Fruit fly (Drosophila melanogaster) whole organism, prepupa: Measurements from ENCODE around the gene niki.

ENCODE experiments used
- CG10631 ChIP-seq: fragments of 200-800 bp; sonication (Bioruptor generic); optimal IDR thresholded peaks from 2 replicates; lab custom pipeline; 2016; ENCODE audit warnings: missing biosample characterization, missing genetic modification characterization
- CG10669 ChIP-seq: fragments of 200-800 bp; sonication (Bioruptor generic); optimal IDR thresholded peaks from 3 replicates; lab custom pipeline; 2018; ENCODE audit warnings: missing biosample characterization, mild to moderate bottlenecking, missing genetic modification characterization, moderate library complexity
- CG11294 ChIP-seq: fragments of 200-800 bp; sonication (Bioruptor generic); IDR thresholded peaks from 2 replicates; pipeline ENCODE4 v1.3.6; 2022; ENCODE audit warnings: missing biosample characterization, missing genetic modification characterization
- CG11762 ChIP-seq: fragments of 200-800 bp; sonication (Bioruptor generic); optimal IDR thresholded peaks from 3 replicates; lab custom pipeline; 2016; ENCODE audit warnings: missing biosample characterization, missing genetic modification characterization; ENCODE audit not compliant: insufficient read depth
- CG11902 ChIP-seq: fragments of 200-800 bp; sonication (Bioruptor generic); optimal IDR thresholded peaks from 3 replicates; lab custom pipeline; 2016; ENCODE audit warnings: missing biosample characterization, missing genetic modification characterization
- CG16779 ChIP-seq: fragments of 200-800 bp; sonication (Bioruptor generic); optimal IDR thresholded peaks from 3 replicates; lab custom pipeline; 2017; ENCODE audit warnings: missing biosample characterization, mild to moderate bottlenecking, missing genetic modification characterization
- CG3032 ChIP-seq: fragments of 200-800 bp; optimal IDR thresholded peaks from 2 replicates; lab custom pipeline; 2019; ENCODE audit warnings: missing biosample characterization, mild to moderate bottlenecking, missing genetic modification characterization, moderate library complexity
- CG32006 ChIP-seq: fragments of 200-800 bp; sonication (Bioruptor generic); optimal IDR thresholded peaks from 3 replicates; lab custom pipeline; 2017; ENCODE audit warnings: missing biosample characterization, mild to moderate bottlenecking, missing genetic modification characterization
- CG34406 ChIP-seq: fragments of 200-800 bp; sonication (Bioruptor generic); optimal IDR thresholded peaks from 3 replicates; lab custom pipeline; 2016; ENCODE audit warnings: missing biosample characterization, missing genetic modification characterization
- CG3919 ChIP-seq: fragments of 200-800 bp; sonication (Bioruptor generic); optimal IDR thresholded peaks from 3 replicates; lab custom pipeline; 2016; ENCODE audit warnings: missing biosample characterization, missing genetic modification characterization
- CG4318 ChIP-seq: fragments of 200-800 bp; sonication (Bioruptor generic); optimal IDR thresholded peaks from 3 replicates; lab custom pipeline; 2017; ENCODE audit warnings: missing biosample characterization, mild to moderate bottlenecking, missing genetic modification characterization
- CG6163 ChIP-seq: fragments of 200-800 bp; sonication (Bioruptor generic); IDR thresholded peaks from 3 replicates; pipeline ENCODE4 v1.3.6; 2022; ENCODE audit warnings: missing biosample characterization, missing genetic modification characterization
- CG6276 ChIP-seq: fragments of 200-800 bp; sonication (Bioruptor generic); optimal IDR thresholded peaks from 2 replicates; lab custom pipeline; 2017; ENCODE audit warnings: missing biosample characterization, mild to moderate bottlenecking, missing genetic modification characterization
- CG6792 ChIP-seq: fragments of 200-800 bp; sonication (Bioruptor generic); optimal IDR thresholded peaks from 3 replicates; lab custom pipeline; 2016; ENCODE audit warnings: missing biosample characterization, missing genetic modification characterization
- CG6808 ChIP-seq: fragments of 200-800 bp; sonication (Bioruptor generic); optimal IDR thresholded peaks from 3 replicates; lab custom pipeline; 2017; ENCODE audit warnings: missing biosample characterization, missing genetic modification characterization, mild to moderate bottlenecking, moderate library complexity, missing genetic modification reagents
- CG6854 ChIP-seq: fragments of 200-800 bp; sonication (Bioruptor generic); optimal IDR thresholded peaks from 2 replicates; lab custom pipeline; 2017; ENCODE audit warnings: missing biosample characterization, mild to moderate bottlenecking, missing genetic modification characterization
- CG8319 ChIP-seq: fragments of 200-800 bp; sonication (Bioruptor generic); optimal IDR thresholded peaks from 3 replicates; lab custom pipeline; 2016; ENCODE audit warnings: missing biosample characterization, missing genetic modification characterization
- CG9139 ChIP-seq: fragments of 200-800 bp; sonication (Bioruptor generic); optimal IDR thresholded peaks from 3 replicates; lab custom pipeline; 2017; ENCODE audit warnings: missing biosample characterization, mild to moderate bottlenecking, missing genetic modification characterization
- Eip78C ChIP-seq: fragments of 200-800 bp; sonication (Bioruptor generic); peaks from one replicate; lab custom pipeline; 2016; ENCODE audit warnings: missing biosample characterization, missing genetic modification characterization
- Eip93F ChIP-seq: fragments of 200-800 bp; sonication (Bioruptor generic); optimal IDR thresholded peaks from 2 replicates; lab custom pipeline; 2016; ENCODE audit warnings: missing biosample characterization, mild to moderate bottlenecking, missing genetic modification characterization
- Ets21C ChIP-seq: fragments of 200-800 bp; sonication (Bioruptor generic); optimal IDR thresholded peaks from 3 replicates; lab custom pipeline; 2016; ENCODE audit warnings: missing biosample characterization, missing genetic modification characterization
- Gug ChIP-seq: fragments of 200-800 bp; sonication (Bioruptor generic); IDR thresholded peaks from 2 replicates; pipeline ENCODE4 v1.3.6; 2022; ENCODE audit warnings: missing biosample characterization, missing genetic modification characterization
- Hr38 ChIP-seq: sonication (Bioruptor generic); optimal IDR thresholded peaks from 2 replicates; lab custom pipeline; 2016; ENCODE audit warnings: missing biosample characterization, missing genetic modification characterization
- Hr4 ChIP-seq: fragments of 200-800 bp; sonication (Bioruptor generic); optimal IDR thresholded peaks from 3 replicates; lab custom pipeline; 2016; ENCODE audit warnings: missing biosample characterization, missing genetic modification characterization
- Lpt ChIP-seq: fragments of 200-800 bp; sonication (Bioruptor generic); optimal IDR thresholded peaks from 3 replicates; lab custom pipeline; 2016; ENCODE audit warnings: missing biosample characterization, missing genetic modification characterization
- Met ChIP-seq: fragments of 200-800 bp; sonication (Bioruptor generic); optimal IDR thresholded peaks from 3 replicates; lab custom pipeline; 2016; ENCODE audit warnings: missing biosample characterization, missing genetic modification characterization
- OdsH ChIP-seq: fragments of 200-800 bp; sonication (Bioruptor generic); optimal IDR thresholded peaks from 3 replicates; lab custom pipeline; 2016; ENCODE audit warnings: missing biosample characterization, missing genetic modification characterization
- Sox102F ChIP-seq: fragments of 200-800 bp; sonication (Bioruptor generic); optimal IDR thresholded peaks from 2 replicates; lab custom pipeline; 2016; ENCODE audit warnings: missing biosample characterization, mild to moderate bottlenecking, missing genetic modification characterization
- achi ChIP-seq: fragments of 200-800 bp; sonication (Bioruptor generic); optimal IDR thresholded peaks from 3 replicates; lab custom pipeline; 2016; ENCODE audit warnings: missing biosample characterization, missing genetic modification characterization
- acj6 ChIP-seq: fragments of 200-800 bp; sonication (Bioruptor generic); optimal IDR thresholded peaks from 3 replicates; lab custom pipeline; 2016; ENCODE audit warnings: missing biosample characterization, missing genetic modification characterization
- cyc ChIP-seq: fragments of 200-800 bp; sonication (Bioruptor generic); optimal IDR thresholded peaks from 3 replicates; lab custom pipeline; 2016; ENCODE audit warnings: missing biosample characterization, missing genetic modification characterization
- dac ChIP-seq: fragments of 200-800 bp; sonication (Bioruptor generic); optimal IDR thresholded peaks from 2 replicates; lab custom pipeline; 2017; ENCODE audit warnings: missing biosample characterization, mild to moderate bottlenecking, missing genetic modification characterization
- eg ChIP-seq: fragments of 200-800 bp; sonication (Bioruptor generic); IDR thresholded peaks from 3 replicates; pipeline ENCODE4 v1.3.6; 2022; ENCODE audit warnings: missing biosample characterization, missing genetic modification characterization
- esn ChIP-seq: fragments of 200-800 bp; sonication (Bioruptor generic); optimal IDR thresholded peaks from 2 replicates; lab custom pipeline; 2016; ENCODE audit warnings: missing biosample characterization, mild to moderate bottlenecking, missing genetic modification characterization, moderate library complexity
- fd59A ChIP-seq: fragments of 200-800 bp; sonication (Bioruptor generic); optimal IDR thresholded peaks from 2 replicates; lab custom pipeline; 2017; ENCODE audit warnings: missing biosample characterization, mild to moderate bottlenecking, missing genetic modification characterization, missing genetic modification reagents
- fd85E ChIP-seq: fragments of 200-800 bp; sonication (Bioruptor generic); optimal IDR thresholded peaks from 3 replicates; lab custom pipeline; 2016; ENCODE audit warnings: missing biosample characterization, missing genetic modification characterization
- fkh ChIP-seq: fragments of 200-800 bp; sonication (Bioruptor generic); optimal IDR thresholded peaks from 3 replicates; lab custom pipeline; 2017; ENCODE audit warnings: missing biosample characterization, mild to moderate bottlenecking, missing genetic modification characterization, moderate library complexity
- net ChIP-seq: fragments of 200-800 bp; sonication (Bioruptor generic); optimal IDR thresholded peaks from 3 replicates; lab custom pipeline; 2016; ENCODE audit warnings: missing biosample characterization, missing genetic modification characterization
- salr ChIP-seq, 2 experiments: fragments of 200-800 bp; sonication (Bioruptor generic); optimal IDR thresholded peaks; 3 replicates each; lab custom pipeline; 2016 to 2018; ENCODE audit warnings: missing biosample characterization in 2 of 2, missing genetic modification characterization in 2 of 2, mild to moderate bottlenecking in 1 of 2
- svp ChIP-seq: fragments of 200-800 bp; sonication (Bioruptor generic); peaks from one replicate; lab custom pipeline; 2016; ENCODE audit warnings: missing biosample characterization, missing genetic modification characterization
- vri ChIP-seq: fragments of 200-800 bp; sonication (Bioruptor generic); optimal IDR thresholded peaks from 3 replicates; lab custom pipeline; 2016; ENCODE audit warnings: missing biosample characterization, mild to moderate bottlenecking, missing genetic modification characterization

Gene niki

DNA sequence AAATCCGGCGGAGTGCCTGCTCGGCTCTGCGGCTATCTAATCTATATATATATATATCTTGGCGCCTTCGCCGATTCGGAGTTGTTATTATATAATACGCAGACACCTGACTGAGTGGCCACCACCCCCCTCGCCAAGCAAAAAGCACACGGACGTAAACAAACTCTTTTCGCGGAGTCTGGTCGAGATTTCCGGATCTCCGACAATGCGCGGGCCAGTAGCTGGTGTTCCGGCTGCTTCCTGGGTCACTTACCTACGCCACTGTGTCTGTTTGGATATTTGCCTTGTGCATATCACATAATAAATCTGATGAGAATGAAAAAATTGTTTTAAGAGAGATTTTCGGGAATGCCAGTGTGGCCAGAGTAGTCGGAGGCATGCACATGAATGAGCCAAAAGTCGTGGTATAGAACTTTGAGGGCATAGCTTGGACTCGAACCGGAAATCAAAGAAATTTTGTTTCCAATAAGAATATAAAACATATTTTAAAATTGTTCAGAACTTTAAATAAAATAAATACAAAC is 38.3 kb downstream of the niki start, which contains the start of gene CG5805 (continued):
- peak; percentile 39 for TF ChIP-seq net (GFP tag; lab: Kevin White, UChicago)
- TF ChIP-seq Eip78C (GFP tag; lab: Kevin White, UChicago) = peak; percentile 91
- TF ChIP-seq esn (GFP tag; lab: Kevin White, UChicago) = peak; percentile 78
- no peak for TF ChIP-seq fkh (GFP tag; lab: Kevin White, UChicago)
- TF ChIP-seq fd85E (GFP tag; lab: Kevin White, UChicago) = no peak
- TF ChIP-seq vri (GFP tag; lab: Kevin White, UChicago) = peak; percentile 98
- TF ChIP-seq dac (GFP tag; lab: Kevin White, UChicago) = peak; percentile 4
- peak; percentile 35 for TF ChIP-seq Hr4 (GFP tag; lab: Kevin White, UChicago)
- no peak for TF ChIP-seq Lpt (GFP tag; lab: Kevin White, UChicago)
- peak; percentile 66 for TF ChIP-seq CG34406 (GFP tag; lab: Kevin White, UChicago)
- TF ChIP-seq CG32006 (GFP tag; lab: Kevin White, UChicago) = peak; percentile 16
- no peak for TF ChIP-seq CG4318
- no peak for TF ChIP-seq CG6276
- peak; percentile 58 for TF ChIP-seq acj6 (GFP tag; lab: Kevin White, UChicago)
- TF ChIP-seq CG6163 (GFP tag; lab: Robert Waterston, UW) = peak; percentile 82
- no peak for TF ChIP-seq CG3032 (tag; lab: Kevin White, UChicago)
- TF ChIP-seq Ets21C (GFP tag; lab: Kevin White, UChicago) = peak; percentile 45
- TF ChIP-seq CG11294 (GFP tag; lab: Robert Waterston, UW) = no peak
- TF ChIP-seq CG16779 (tag; lab: Kevin White, UChicago) = no peak
- no peak for TF ChIP-seq Gug (GFP tag; lab: Robert Waterston, UW)
- TF ChIP-seq cyc (GFP tag; lab: Kevin White, UChicago) = peak; percentile 66
- no peak for TF ChIP-seq CG10631 (GFP tag; lab: Kevin White, UChicago)
- TF ChIP-seq CG6808 = peak; percentile 15
- peak; percentile 78 for TF ChIP-seq CG3919 (GFP tag; lab: Kevin White, UChicago)
- peak in 1 of 2 experiments; percentile 71 for TF ChIP-seq salr (GFP tag; optimal IDR thresholded peaks at IDR 0.05; lab: Kevin White, UChicago)
- TF ChIP-seq CG10669 = peak; percentile 61
- peak; percentile 80 for TF ChIP-seq svp
- no peak for TF ChIP-seq CG6854 (GFP tag; lab: Kevin White, UChicago)
- peak; percentile 62 for TF ChIP-seq CG8319 (GFP tag; lab: Kevin White, UChicago)
- TF ChIP-seq fd59A (GFP tag; lab: Kevin White, UChicago) = peak; percentile 14
- TF ChIP-seq achi (GFP tag; lab: Kevin White, UChicago) = peak; percentile 70
- TF ChIP-seq OdsH (GFP tag; lab: Kevin White, UChicago) = peak; percentile 73
- no peak for TF ChIP-seq Eip93F

- TF ChIP-seq eg = peak; percentile 7; the same call in 1 of the 3 replicates
- TF ChIP-seq achi (GFP tag; lab: Kevin White, UChicago) = no peak
- no peak for TF ChIP-seq fkh (GFP tag; lab: Kevin White, UChicago)
- no peak for TF ChIP-seq Met
- TF ChIP-seq CG6792 (GFP tag; lab: Kevin White, UChicago) = no peak
- TF ChIP-seq Hr38 (GFP tag; lab: Kevin White, UChicago) = no peak
- TF ChIP-seq vri (GFP tag; lab: Kevin White, UChicago) = no peak
- TF ChIP-seq CG16779 (tag; lab: Kevin White, UChicago) = no peak
- no peak for TF ChIP-seq CG11902
- TF ChIP-seq svp = peak; percentile 67
- no peak for TF ChIP-seq Hr4 (GFP tag; lab: Kevin White, UChicago)
- no peak for TF ChIP-seq CG6276
- TF ChIP-seq CG9139 (GFP tag; lab: Kevin White, UChicago) = no peak
- peak; percentile 35 for TF ChIP-seq Eip78C (GFP tag; lab: Kevin White, UChicago)
- TF ChIP-seq Sox102F (GFP tag; lab: Kevin White, UChicago) = no peak
- no peak for TF ChIP-seq CG11762
Measured at dm6 chr3R:24778218-24778739, 47.2 kb downstream of the niki start.
